Fruit fly (Drosophila melanogaster) whole organism, adult: ENCODE data around the gene CG45488.

Experiments
- CG11617 ChIP-seq: fragments of 200-800 bp; sonication (Bioruptor generic); optimal IDR thresholded peaks from 2 replicates; lab custom pipeline; 2017; ENCODE audit warnings: mild to moderate bottlenecking, missing biosample characterization, missing genetic modification reagents, missing genetic modification characterization
- CG7045 ChIP-seq: fragments of 200-800 bp; sonication (Bioruptor generic); optimal IDR thresholded peaks from 2 replicates; lab custom pipeline; 2017; ENCODE audit warnings: missing biosample characterization, mild to moderate bottlenecking, missing genetic modification characterization
- CG7101 ChIP-seq: fragments of 200-800 bp; sonication (Bioruptor generic); optimal IDR thresholded peaks from 2 replicates; lab custom pipeline; 2018; ENCODE audit warnings: missing biosample characterization, mild to moderate bottlenecking, missing genetic modification characterization, moderate library complexity
- Clk ChIP-seq: fragments of 200-800 bp; sonication (Bioruptor generic); optimal IDR thresholded peaks from 2 replicates; lab custom pipeline; 2017; ENCODE audit warnings: missing biosample characterization, missing genetic modification characterization
- Crg-1 ChIP-seq: fragments of 200-800 bp; sonication (Bioruptor generic); optimal IDR thresholded peaks from 2 replicates; lab custom pipeline; 2016; ENCODE audit warnings: missing biosample characterization, missing genetic modification characterization
- cic ChIP-seq: fragments of 200-800 bp; sonication (Bioruptor generic); optimal IDR thresholded peaks from 2 replicates; lab custom pipeline; 2017; ENCODE audit warnings: missing biosample characterization, mild to moderate bottlenecking, missing genetic modification characterization, moderate library complexity
- cnc ChIP-seq, 2 experiments: fragments of >200 bp; optimal IDR thresholded peaks; 2 replicates each; lab custom pipeline; 2017
- kay ChIP-seq: fragments of 200-800 bp; sonication (Bioruptor generic); peaks from one replicate; lab custom pipeline; 2016; ENCODE audit warnings: missing biosample characterization, missing genetic modification characterization, borderline replicate concordance
- ovo ChIP-seq: fragments of 200-800 bp; sonication (Bioruptor generic); optimal IDR thresholded peaks from 2 replicates; lab custom pipeline; 2016; ENCODE audit warnings: missing biosample characterization, missing genetic modification characterization
- tj ChIP-seq: fragments of 200-800 bp; sonication (Bioruptor generic); optimal IDR thresholded peaks from 3 replicates; lab custom pipeline; 2017; ENCODE audit warnings: missing biosample characterization, mild to moderate bottlenecking, missing genetic modification characterization, moderate library complexity
- toe ChIP-seq: fragments of 200-800 bp; sonication (Bioruptor generic); optimal IDR thresholded peaks from 2 replicates; lab custom pipeline; 2016; ENCODE audit warnings: missing biosample characterization, missing genetic modification characterization

DNA sequence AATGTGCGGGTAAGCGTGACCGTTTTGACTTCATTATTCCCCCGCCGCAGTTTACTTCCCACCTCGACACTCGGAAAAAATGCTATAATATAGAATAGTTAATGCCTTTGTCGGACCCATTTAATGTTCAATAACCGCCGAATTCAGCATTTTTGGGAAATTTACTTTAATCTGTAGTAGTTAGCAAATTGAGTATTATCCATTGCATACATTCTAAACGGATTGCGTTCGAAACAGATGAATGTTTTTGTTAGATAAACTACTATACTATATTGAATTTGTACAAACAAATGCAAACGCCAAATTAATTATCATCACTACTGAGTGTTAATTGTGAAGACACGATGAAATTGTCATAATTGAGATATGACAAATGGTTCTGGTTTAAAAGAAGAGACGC, 36.0 kb downstream of the CG45488 start:
- TF ChIP-seq kay (GFP tag; lab: Kevin White, UChicago) (peak; percentile 20), Crg-1 (no peak), CG7045 (GFP tag; lab: Kevin White, UChicago) (no peak), Clk (GFP tag; lab: Kevin White, UChicago) (no peak), CG7101 (tag; lab: Kevin White, UChicago) (no peak), cnc (optimal IDR thresholded peaks at IDR 0.05; lab: Kevin White, UChicago) (no peak), CG11617 (GFP tag; lab: Kevin White, UChicago) (no peak), ovo (GFP tag; lab: Kevin White, UChicago) (no peak), cic (no peak), toe (GFP tag; lab: Kevin White, UChicago) (no peak), tj (no peak)
